Fruit fly (Drosophila melanogaster) whole organism, adult: Measurements from ENCODE around the gene CG34174.

Experiments
- CG11617 ChIP-seq: fragments of 200-800 bp; sonication (Bioruptor generic); optimal IDR thresholded peaks from 2 replicates; lab custom pipeline; 2017; ENCODE audit warnings: mild to moderate bottlenecking, missing biosample characterization, missing genetic modification reagents, missing genetic modification characterization
- CG12768 ChIP-seq: fragments of 200-800 bp; sonication (Bioruptor generic); optimal IDR thresholded peaks from 2 replicates; lab custom pipeline; 2017; ENCODE audit warnings: missing biosample characterization, missing genetic modification characterization, mild to moderate bottlenecking, moderate library complexity, missing genetic modification reagents
- CG14711 ChIP-seq: fragments of 200-800 bp; sonication (Bioruptor generic); optimal IDR thresholded peaks from 2 replicates; lab custom pipeline; 2018; ENCODE audit warnings: missing biosample characterization, mild to moderate bottlenecking, missing genetic modification characterization, moderate library complexity
- CG1620 ChIP-seq: fragments of 200-800 bp; sonication (Bioruptor generic); optimal IDR thresholded peaks from 2 replicates; lab custom pipeline; 2016; ENCODE audit warnings: missing biosample characterization, missing genetic modification characterization
- CG33017 ChIP-seq: fragments of 200-800 bp; sonication (Bioruptor generic); optimal IDR thresholded peaks from 2 replicates; lab custom pipeline; 2018; ENCODE audit warnings: missing biosample characterization, mild to moderate bottlenecking, missing genetic modification characterization, moderate library complexity
- CG5204 ChIP-seq: fragments of 200-800 bp; sonication (Bioruptor generic); optimal IDR thresholded peaks from 2 replicates; lab custom pipeline; 2016; ENCODE audit warnings: missing biosample characterization, missing genetic modification characterization
- CG7045 ChIP-seq: fragments of 200-800 bp; sonication (Bioruptor generic); optimal IDR thresholded peaks from 2 replicates; lab custom pipeline; 2017; ENCODE audit warnings: missing biosample characterization, mild to moderate bottlenecking, missing genetic modification characterization
- CG7101 ChIP-seq: fragments of 200-800 bp; sonication (Bioruptor generic); optimal IDR thresholded peaks from 2 replicates; lab custom pipeline; 2018; ENCODE audit warnings: missing biosample characterization, mild to moderate bottlenecking, missing genetic modification characterization, moderate library complexity
- Clk ChIP-seq: fragments of 200-800 bp; sonication (Bioruptor generic); optimal IDR thresholded peaks from 2 replicates; lab custom pipeline; 2017; ENCODE audit warnings: missing biosample characterization, missing genetic modification characterization
- Crg-1 ChIP-seq: fragments of 200-800 bp; sonication (Bioruptor generic); optimal IDR thresholded peaks from 2 replicates; lab custom pipeline; 2016; ENCODE audit warnings: missing biosample characterization, missing genetic modification characterization
- Hr96 ChIP-seq: fragments of 200-800 bp; sonication (Bioruptor generic); optimal IDR thresholded peaks from 2 replicates; lab custom pipeline; 2016; ENCODE audit warnings: missing biosample characterization, missing genetic modification characterization
- Mnt ChIP-seq: fragments of 200-800 bp; sonication (Bioruptor generic); optimal IDR thresholded peaks from 2 replicates; lab custom pipeline; 2016; ENCODE audit warnings: missing biosample characterization, mild to moderate bottlenecking, missing genetic modification characterization
- bab1 ChIP-seq: fragments of 200-800 bp; sonication (Bioruptor generic); optimal IDR thresholded peaks from 3 replicates; lab custom pipeline; 2019; ENCODE audit warnings: missing biosample characterization, mild to moderate bottlenecking, missing genetic modification characterization, moderate library complexity
- cic ChIP-seq: fragments of 200-800 bp; sonication (Bioruptor generic); optimal IDR thresholded peaks from 2 replicates; lab custom pipeline; 2017; ENCODE audit warnings: missing biosample characterization, mild to moderate bottlenecking, missing genetic modification characterization, moderate library complexity
- cnc ChIP-seq, 2 experiments: fragments of >200 bp; optimal IDR thresholded peaks; 2 replicates each; lab custom pipeline; 2017
- kay ChIP-seq: fragments of 200-800 bp; sonication (Bioruptor generic); peaks from one replicate; lab custom pipeline; 2016; ENCODE audit warnings: missing biosample characterization, missing genetic modification characterization, borderline replicate concordance
- ovo ChIP-seq: fragments of 200-800 bp; sonication (Bioruptor generic); optimal IDR thresholded peaks from 2 replicates; lab custom pipeline; 2016; ENCODE audit warnings: missing biosample characterization, missing genetic modification characterization
- pad ChIP-seq: fragments of 200-800 bp; sonication (Bioruptor generic); optimal IDR thresholded peaks from 3 replicates; lab custom pipeline; 2017; ENCODE audit warnings: missing biosample characterization, missing genetic modification characterization, mild to moderate bottlenecking, moderate library complexity, missing genetic modification reagents
- tj ChIP-seq: fragments of 200-800 bp; sonication (Bioruptor generic); optimal IDR thresholded peaks from 3 replicates; lab custom pipeline; 2017; ENCODE audit warnings: missing biosample characterization, mild to moderate bottlenecking, missing genetic modification characterization, moderate library complexity
- toe ChIP-seq: fragments of 200-800 bp; sonication (Bioruptor generic); optimal IDR thresholded peaks from 2 replicates; lab custom pipeline; 2016; ENCODE audit warnings: missing biosample characterization, missing genetic modification characterization

The CG34174 gene

DNA sequence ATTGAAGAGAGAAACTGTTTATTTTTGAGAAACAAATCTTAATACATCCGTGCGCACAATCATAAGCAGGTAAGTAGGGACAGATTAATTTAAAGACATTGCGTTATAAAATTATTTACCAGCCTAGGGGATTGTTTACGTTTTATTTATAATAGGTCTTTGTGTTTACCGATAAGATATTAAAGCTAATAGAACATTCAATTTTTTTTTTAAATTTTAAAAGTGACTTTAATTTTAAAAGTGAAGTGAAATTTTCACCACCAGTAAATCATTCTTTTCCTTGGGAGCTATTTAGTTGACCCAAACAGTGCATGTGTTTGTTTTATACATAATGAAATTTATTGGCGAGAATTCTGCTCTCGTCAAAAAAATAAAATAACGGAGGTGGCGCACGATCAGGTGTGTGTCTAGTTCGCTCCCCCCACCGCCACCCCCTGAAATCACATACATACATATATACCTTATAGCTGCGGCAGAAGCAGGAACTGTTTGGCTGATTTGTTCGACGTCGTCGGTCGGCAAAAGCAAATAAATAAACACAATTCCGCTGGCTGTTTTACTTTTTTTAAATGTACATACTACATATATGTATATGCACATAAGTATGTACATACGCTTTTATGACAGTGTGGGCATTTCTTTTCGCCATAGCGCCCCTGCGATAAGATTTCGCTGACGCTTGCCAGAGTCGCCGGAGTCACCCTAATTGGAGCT is 38.0 kb upstream of the CG34174 start:
- TF ChIP-seq CG33017 (tag; lab: Kevin White, UChicago) (peak; percentile 88), CG11617 (GFP tag; lab: Kevin White, UChicago) (peak; percentile 68), CG14711 (tag; lab: Kevin White, UChicago) (peak; percentile 72), CG5204 (GFP tag; lab: Kevin White, UChicago) (peak; percentile 68), cnc (optimal IDR thresholded peaks at IDR 0.05; lab: Kevin White, UChicago) (no peak), Hr96 (peak; percentile 74), tj (GFP tag; lab: Kevin White, UChicago) (peak; percentile 98), ovo (GFP tag; lab: Kevin White, UChicago) (peak; percentile 58), bab1 (GFP tag; lab: Kevin White, UChicago) (peak; percentile 74), CG1620 (GFP tag; lab: Kevin White, UChicago) (no peak), cic (GFP tag; lab: Kevin White, UChicago) (peak; percentile 21), Clk (GFP tag; lab: Kevin White, UChicago) (no peak), CG7045 (GFP tag; lab: Kevin White, UChicago) (peak; percentile 61), toe (GFP tag; lab: Kevin White, UChicago) (peak; percentile 42), CG7101 (tag; lab: Kevin White, UChicago) (peak; percentile 83), pad (GFP tag; lab: Kevin White, UChicago) (peak; percentile 21), Mnt (GFP tag; lab: Kevin White, UChicago) (peak; percentile 19), kay (peak; percentile 27), CG12768 (GFP tag; lab: Kevin White, UChicago) (peak; percentile 57), Crg-1 (GFP tag; lab: Kevin White, UChicago) (no peak)

DNA sequence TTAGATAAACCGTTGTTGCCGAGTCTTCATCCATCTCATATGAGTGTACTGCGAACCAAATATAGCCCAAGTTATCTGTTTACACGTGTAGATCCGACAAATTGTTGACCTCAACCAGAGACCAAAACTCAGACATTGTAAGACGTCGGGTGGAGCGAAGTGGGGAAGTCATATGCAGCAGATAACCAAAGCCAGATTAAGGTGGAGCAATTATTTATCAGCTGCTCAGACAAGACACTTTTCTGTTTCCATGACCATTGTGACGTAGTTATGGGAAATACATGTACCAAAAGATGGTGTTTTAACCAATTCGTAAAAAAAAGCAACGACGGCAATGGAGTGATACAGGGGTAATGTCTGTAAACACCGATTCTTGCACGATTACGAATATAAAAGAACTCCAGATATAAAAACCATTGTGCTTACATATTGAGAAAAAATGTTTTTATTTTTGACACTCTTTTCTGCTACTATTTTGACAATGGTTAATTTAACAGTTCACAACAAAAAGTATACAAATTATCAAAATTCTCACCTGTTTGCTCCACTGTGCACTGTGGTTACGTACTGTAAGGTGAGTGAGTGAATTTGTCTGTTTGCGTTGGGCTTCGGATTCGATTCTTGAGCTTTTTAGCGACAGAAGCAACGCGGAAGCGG is 36.6 kb upstream of the CG34174 start:
- TF ChIP-seq kay: peak; percentile 71
- peak; percentile 33 for TF ChIP-seq CG14711 (tag; lab: Kevin White, UChicago)
- no peak for TF ChIP-seq CG7045 (GFP tag; lab: Kevin White, UChicago)
- TF ChIP-seq CG5204 (GFP tag; lab: Kevin White, UChicago): peak; percentile 27

DNA sequence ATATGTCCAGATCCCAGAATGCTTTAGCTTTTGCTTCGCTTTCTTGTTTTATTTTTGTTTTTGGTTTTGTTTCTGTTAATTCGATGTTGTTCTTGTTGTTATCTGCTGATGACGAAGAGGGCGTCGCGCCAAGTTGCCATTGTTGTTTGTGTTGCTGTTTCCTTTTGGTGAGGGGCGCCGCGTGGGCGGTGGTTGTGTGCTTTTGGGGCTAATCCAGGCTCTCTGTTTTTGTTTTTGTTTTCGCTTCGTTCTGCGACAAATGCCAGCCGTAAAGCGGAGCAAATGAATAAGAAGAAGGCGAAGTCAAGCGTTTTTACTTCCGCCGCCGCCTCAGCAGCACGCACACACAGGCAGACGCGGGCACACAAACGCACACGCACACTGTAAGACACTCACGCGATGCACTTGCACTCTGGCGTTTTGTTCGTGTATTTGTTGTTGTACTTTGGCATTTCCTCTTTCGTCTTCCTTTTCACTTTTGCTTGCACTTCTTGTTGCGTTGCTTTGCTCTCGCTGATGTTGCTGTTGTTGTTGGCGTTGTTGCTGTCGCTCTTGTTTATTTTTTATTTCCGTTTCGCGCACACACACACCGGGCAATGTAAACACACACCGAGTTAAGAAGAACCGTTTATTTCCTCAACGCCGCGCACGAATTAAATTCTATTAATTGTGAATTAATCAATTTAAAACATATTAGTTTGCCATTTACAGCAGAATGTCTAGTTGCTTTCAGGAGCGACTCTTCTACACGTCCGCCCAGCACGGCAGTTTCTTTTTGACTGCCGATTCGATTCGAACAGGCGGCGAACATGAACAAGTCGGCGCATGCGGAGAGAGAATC is 35.9 kb upstream of the CG34174 start, which contains the start of gene aop:
TSS of gene aop (minus strand) at position 786 of the 841 bp plus-strand sequence.
- peak; percentile 84 for TF ChIP-seq tj (GFP tag; lab: Kevin White, UChicago)
- TF ChIP-seq CG7045 (GFP tag; lab: Kevin White, UChicago): peak; percentile 27
- TF ChIP-seq ovo (GFP tag; lab: Kevin White, UChicago): peak; percentile 35
- TF ChIP-seq kay: peak; percentile 38
- TF ChIP-seq pad (GFP tag; lab: Kevin White, UChicago): peak; percentile 53
- TF ChIP-seq cnc (optimal IDR thresholded peaks at IDR 0.05; lab: Kevin White, UChicago): no peak
- peak; percentile 48 for TF ChIP-seq bab1 (GFP tag; lab: Kevin White, UChicago)
- peak; percentile 77 for TF ChIP-seq cic (GFP tag; lab: Kevin White, UChicago)
- TF ChIP-seq CG5204 (GFP tag; lab: Kevin White, UChicago): peak; percentile 35
- TF ChIP-seq Hr96: peak; percentile 54
- peak; percentile 63 for TF ChIP-seq Crg-1 (GFP tag; lab: Kevin White, UChicago)
- TF ChIP-seq Clk (GFP tag; lab: Kevin White, UChicago): peak; percentile 31
- peak; percentile 60 for TF ChIP-seq CG12768 (GFP tag; lab: Kevin White, UChicago)
- TF ChIP-seq CG14711 (tag; lab: Kevin White, UChicago): peak; percentile 15
- peak; percentile 13 for TF ChIP-seq toe (GFP tag; lab: Kevin White, UChicago)
- peak; percentile 80 for TF ChIP-seq CG11617 (GFP tag; lab: Kevin White, UChicago)
- TF ChIP-seq Mnt (GFP tag; lab: Kevin White, UChicago): peak; percentile 73
- no peak for TF ChIP-seq CG33017 (tag; lab: Kevin White, UChicago)
- TF ChIP-seq CG7101 (tag; lab: Kevin White, UChicago): peak; percentile 62
- no peak for TF ChIP-seq CG1620 (GFP tag; lab: Kevin White, UChicago)

DNA sequence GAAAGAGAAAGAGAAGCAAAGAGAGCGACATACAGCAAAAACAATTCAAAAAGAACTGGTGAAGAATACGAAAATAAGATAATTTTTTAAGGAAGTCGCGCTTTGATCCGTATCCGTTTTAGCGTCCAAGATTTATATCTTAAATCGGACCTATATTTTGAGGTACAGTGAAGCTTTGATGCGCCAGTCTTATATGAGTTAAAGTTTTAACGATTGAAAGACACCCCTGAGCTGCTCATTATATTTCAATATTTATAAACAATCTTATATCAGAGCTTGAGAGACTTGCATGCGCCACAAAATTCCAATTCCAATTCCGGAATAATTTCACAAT is 35.3 kb upstream of the CG34174 start:
- TF ChIP-seq CG7045 (GFP tag; lab: Kevin White, UChicago) (no peak), cic (GFP tag; lab: Kevin White, UChicago) (no peak), kay (no peak), toe (GFP tag; lab: Kevin White, UChicago) (no peak), Mnt (GFP tag; lab: Kevin White, UChicago) (no peak), Hr96 (no peak), CG7101 (tag; lab: Kevin White, UChicago) (no peak), CG1620 (GFP tag; lab: Kevin White, UChicago) (no peak), ovo (GFP tag; lab: Kevin White, UChicago) (no peak), CG12768 (GFP tag; lab: Kevin White, UChicago) (no peak), CG5204 (GFP tag; lab: Kevin White, UChicago) (no peak), Clk (GFP tag; lab: Kevin White, UChicago) (no peak), pad (GFP tag; lab: Kevin White, UChicago) (no peak), CG33017 (tag; lab: Kevin White, UChicago) (no peak), tj (GFP tag; lab: Kevin White, UChicago) (no peak), CG14711 (tag; lab: Kevin White, UChicago) (no peak)
